Fruit fly (Drosophila melanogaster) S2 (cell line): ENCODE results near the gene CG44362.

Source experiments
- CG8478 ChIP-seq: fragments of >200 bp; optimal IDR thresholded peaks from 2 replicates; lab custom pipeline; 2018
- CTCF ChIP-seq, 2 experiments: fragments of >200 bp; optimal IDR thresholded peaks; 2 replicates each; lab custom pipeline; 2018

dm6 chr3L:11418041-11418674 lies 20.8 kb downstream of the CG44362 start:
- TF ChIP-seq CG8478 (lab: Kevin White, UChicago), result no peak
- TF ChIP-seq CTCF (optimal IDR thresholded peaks at IDR 0.05; lab: Kevin White, UChicago), result no peak
